Fruit fly (Drosophila melanogaster) whole organism: Measurements from ENCODE around the gene CG5516.

Source experiments
- CG8478 ChIP-seq: fragments of >200 bp; optimal IDR thresholded peaks from 2 replicates; lab custom pipeline; 2018; ENCODE audit warnings: inconsistent platforms
- Dll ChIP-seq: fragments of >200 bp; optimal IDR thresholded peaks from 2 replicates; lab custom pipeline; 2017
- EcR ChIP-seq, 2 experiments: fragments of >200 bp; optimal IDR thresholded peaks; 2 replicates each; lab custom pipeline; 2017; ENCODE audit warnings: missing biosample characterization in 2 of 2, missing genetic modification characterization in 2 of 2, missing genetic modification reagents in 2 of 2
- pan ChIP-seq: fragments of >200 bp; optimal IDR thresholded peaks from 2 replicates; lab custom pipeline; 2017
- psq ChIP-seq: fragments of >200 bp; optimal IDR thresholded peaks from 2 replicates; lab custom pipeline; 2017
- usp ChIP-seq: fragments of >200 bp; optimal IDR thresholded peaks from 2 replicates; lab custom pipeline; 2017; ENCODE audit warnings: missing biosample characterization, missing genetic modification characterization, mixed read lengths

CG5516 gene

dm6 chr3R:15975170-15975569 lies 11.5 kb downstream of the CG5516 start:
- no peak for TF ChIP-seq pan (lab: Kevin White, UChicago)
- no peak for TF ChIP-seq Dll (lab: Kevin White, UChicago)
- no peak for TF ChIP-seq psq
- no peak for TF ChIP-seq EcR (GFP tag; optimal IDR thresholded peaks at IDR 0.05; lab: Kevin White, UChicago)
- TF ChIP-seq usp (GFP tag; lab: Kevin White, UChicago), result no peak
- no peak for TF ChIP-seq CG8478 (lab: Kevin White, UChicago)

dm6 chr3R:15983541-15984229 lies 20.0 kb downstream of the CG5516 start:
- TF ChIP-seq Dll (lab: Kevin White, UChicago) (no peak), psq (no peak), usp (GFP tag; lab: Kevin White, UChicago) (no peak), pan (lab: Kevin White, UChicago) (no peak), CG8478 (lab: Kevin White, UChicago) (no peak), EcR (GFP tag; optimal IDR thresholded peaks at IDR 0.05; lab: Kevin White, UChicago) (no peak)

DNA sequence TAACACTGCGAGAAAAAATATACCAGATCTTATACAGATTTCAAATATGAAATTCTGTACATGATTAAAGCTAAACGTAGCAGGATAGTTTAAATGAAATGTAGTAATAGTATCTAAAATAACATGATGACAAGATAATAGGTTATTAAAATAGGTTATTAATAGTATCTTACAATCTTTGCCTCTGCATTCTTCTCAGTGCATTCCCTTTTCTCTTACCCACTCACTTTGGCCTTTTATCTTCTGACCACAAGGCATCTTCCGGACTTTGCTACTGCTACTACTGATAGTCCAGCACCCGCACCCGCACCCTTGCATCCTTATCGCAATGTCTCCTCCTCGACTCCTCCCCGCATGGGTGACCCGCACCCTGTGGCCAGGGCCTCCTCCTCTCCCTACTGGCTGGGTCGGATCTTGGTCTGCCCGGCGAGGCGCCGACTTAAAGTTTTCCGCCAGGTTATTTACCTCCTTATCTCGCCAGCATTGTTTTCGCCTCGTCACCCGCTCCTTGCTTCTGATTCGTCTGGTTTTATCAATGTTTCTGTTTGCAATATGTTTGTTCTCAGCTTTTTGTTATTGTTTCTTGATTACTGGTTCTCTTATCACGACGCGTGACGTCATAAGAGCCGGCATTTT lies 20.9 kb downstream of the CG5516 start:
- TF ChIP-seq usp (GFP tag; lab: Kevin White, UChicago) (no peak), EcR (GFP tag; optimal IDR thresholded peaks at IDR 0.05; lab: Kevin White, UChicago) (peak in 1 of 2 experiments; percentile 80)

dm6 chr3R:15985762-15986214 lies 22.1 kb downstream of the CG5516 start, which contains the start of gene srp:
Gene srp, plus strand, starts transcription at chr3R:15986152.
- TF ChIP-seq CG8478 (lab: Kevin White, UChicago), result no peak
- TF ChIP-seq psq, result no peak
- no peak for TF ChIP-seq usp (GFP tag; lab: Kevin White, UChicago)
- no peak for TF ChIP-seq pan (lab: Kevin White, UChicago)
- no peak for TF ChIP-seq Dll (lab: Kevin White, UChicago)
- TF ChIP-seq EcR (GFP tag; optimal IDR thresholded peaks at IDR 0.05; lab: Kevin White, UChicago), result no peak

DNA sequence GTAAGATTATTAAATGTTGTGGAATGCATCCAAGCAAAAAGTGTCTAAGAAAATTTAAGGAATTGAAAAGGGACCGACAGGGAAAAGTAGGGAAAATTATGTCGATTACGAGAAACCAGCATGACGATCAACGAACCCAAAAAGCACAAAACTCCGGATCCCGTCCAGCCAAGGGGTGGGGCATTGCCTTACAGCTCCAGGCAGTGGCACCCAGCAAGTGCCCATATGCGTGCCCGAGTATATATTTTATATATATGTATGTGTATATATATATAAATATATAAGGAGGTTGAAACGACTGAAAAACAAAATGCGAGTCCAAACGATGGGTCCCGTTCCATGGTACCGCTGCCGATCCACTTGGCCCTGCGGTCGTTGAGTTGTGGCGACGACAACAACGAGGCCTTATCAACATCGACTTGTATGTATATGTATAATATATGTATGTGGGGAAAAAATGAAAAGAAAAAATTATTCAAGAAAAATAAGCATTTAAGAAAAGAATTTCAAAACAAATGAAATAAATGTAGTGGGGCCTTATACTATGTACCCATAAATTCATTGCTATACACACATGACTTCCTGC lies 23.5 kb downstream of the CG5516 start:
- TF ChIP-seq psq, result no peak
- no peak for TF ChIP-seq EcR (GFP tag; optimal IDR thresholded peaks at IDR 0.05; lab: Kevin White, UChicago)

- TF ChIP-seq EcR (GFP tag; optimal IDR thresholded peaks at IDR 0.05; lab: Kevin White, UChicago), result no peak
- TF ChIP-seq psq, result no peak
- no peak for TF ChIP-seq pan (lab: Kevin White, UChicago)
- no peak for TF ChIP-seq usp (GFP tag; lab: Kevin White, UChicago)
- TF ChIP-seq Dll (lab: Kevin White, UChicago), result no peak
- TF ChIP-seq CG8478 (lab: Kevin White, UChicago), result no peak
These were observed 24.7 kb downstream of the CG5516 start for dm6 chr3R:15988353-15988752.

- TF ChIP-seq EcR (GFP tag; optimal IDR thresholded peaks at IDR 0.05; lab: Kevin White, UChicago) (no peak), Dll (lab: Kevin White, UChicago) (no peak), pan (lab: Kevin White, UChicago) (no peak)
These were observed 25.7 kb downstream of the CG5516 start for dm6 chr3R:15989217-15989921.

dm6 chr3R:15991593-15991992 lies 27.9 kb downstream of the CG5516 start:
- no peak for TF ChIP-seq Dll (lab: Kevin White, UChicago)
- TF ChIP-seq EcR (GFP tag; optimal IDR thresholded peaks at IDR 0.05; lab: Kevin White, UChicago), result no peak
- TF ChIP-seq psq, result no peak
- TF ChIP-seq pan (lab: Kevin White, UChicago), result no peak
- TF ChIP-seq CG8478 (lab: Kevin White, UChicago), result no peak
- no peak for TF ChIP-seq usp (GFP tag; lab: Kevin White, UChicago)

DNA sequence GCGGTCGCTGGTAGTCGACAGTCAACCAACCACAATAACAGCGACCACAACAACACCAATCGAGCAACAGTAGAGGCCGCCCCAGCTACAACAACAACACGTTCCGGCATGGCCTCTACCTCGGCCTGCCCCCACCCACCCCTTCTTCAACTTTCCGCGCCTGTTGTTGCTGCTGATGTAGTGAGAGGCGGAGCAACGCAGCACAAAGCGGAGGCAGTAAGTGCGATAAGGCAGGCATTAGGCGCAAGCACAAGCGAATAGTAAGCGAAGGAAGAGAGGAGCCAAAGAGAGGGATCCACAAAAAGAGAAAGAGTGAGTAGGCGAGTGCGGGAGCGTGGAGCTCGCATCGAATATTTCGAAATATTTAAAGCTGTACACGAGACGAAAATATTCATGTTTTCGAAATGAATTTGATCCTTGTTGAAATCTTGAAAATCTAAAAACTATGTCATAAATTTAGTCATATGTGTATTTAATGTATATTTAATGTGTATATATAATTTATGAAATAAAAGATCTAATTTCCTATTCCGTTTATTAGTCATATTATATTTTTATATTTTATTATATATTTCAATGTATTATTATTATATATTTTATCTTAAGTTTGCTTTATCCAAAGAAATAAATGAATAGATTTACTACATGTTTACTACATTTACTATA lies 29.6 kb downstream of the CG5516 start:
- TF ChIP-seq Dll (lab: Kevin White, UChicago), result no peak
- no peak for TF ChIP-seq usp (GFP tag; lab: Kevin White, UChicago)
- no peak for TF ChIP-seq CG8478 (lab: Kevin White, UChicago)
- no peak for TF ChIP-seq EcR (GFP tag; optimal IDR thresholded peaks at IDR 0.05; lab: Kevin White, UChicago)
- no peak for TF ChIP-seq psq
- TF ChIP-seq pan (lab: Kevin White, UChicago), result no peak

dm6 chr3R:15993815-15994572 lies 30.3 kb downstream of the CG5516 start:
- TF ChIP-seq CG8478 (lab: Kevin White, UChicago) (no peak), EcR (GFP tag; optimal IDR thresholded peaks at IDR 0.05; lab: Kevin White, UChicago) (no peak), pan (lab: Kevin White, UChicago) (no peak), Dll (lab: Kevin White, UChicago) (no peak), psq (no peak), usp (GFP tag; lab: Kevin White, UChicago) (no peak)

dm6 chr3R:15994573-15994869 lies 30.8 kb downstream of the CG5516 start:
- TF ChIP-seq Dll (lab: Kevin White, UChicago), result no peak
- no peak for TF ChIP-seq CG8478 (lab: Kevin White, UChicago)
- no peak for TF ChIP-seq EcR (GFP tag; optimal IDR thresholded peaks at IDR 0.05; lab: Kevin White, UChicago)
- no peak for TF ChIP-seq usp (GFP tag; lab: Kevin White, UChicago)
